Worm (Caenorhabditis elegans) whole organism, mixed stage, embryonic: Measurements from ENCODE around the gene C09B9.7.
"Not testable (repeated sequence)": the region's sequence is repeated elsewhere in the genome, so short reads cannot be mapped to it uniquely, and the experiment has no call there.

ENCODE experiments used
- M03D4.4 ChIP-seq: sonication (generic microtip); optimal IDR thresholded peaks from 2 replicates; lab custom pipeline; 2017; ENCODE audit warnings: mild to moderate bottlenecking, missing genetic modification characterization, missing compliant biosample characterization
- bed-3 ChIP-seq: fragments of 200-800 bp; sonication (Bioruptor generic); optimal IDR thresholded peaks from 3 replicates; lab custom pipeline; 2018; ENCODE audit warnings: mild to moderate bottlenecking, missing genetic modification characterization, moderate library complexity, missing compliant biosample characterization
- blmp-1 ChIP-seq: fragments of 150-350 bp; optimal IDR thresholded peaks from 2 replicates; lab custom pipeline; 2014; ENCODE audit warnings: missing biosample characterization, missing genetic modification characterization
- ceh-43 ChIP-seq: fragments of 200-800 bp; sonication (Bioruptor generic); optimal IDR thresholded peaks from 2 replicates; lab custom pipeline; 2018; ENCODE audit warnings: mild to moderate bottlenecking, missing genetic modification characterization, moderate library complexity, missing compliant biosample characterization
- ceh-83 ChIP-seq: fragments of 200-800 bp; sonication (Bioruptor generic); optimal IDR thresholded peaks from 2 replicates; lab custom pipeline; 2018; ENCODE audit warnings: mild to moderate bottlenecking, missing genetic modification characterization, missing compliant biosample characterization
- ces-1 ChIP-seq: fragments of 150-350 bp; optimal IDR thresholded peaks from 2 replicates; lab custom pipeline; 2014; ENCODE audit warnings: missing biosample characterization, missing genetic modification reagents, missing genetic modification characterization
- cnd-1 ChIP-seq: fragments of 200-800 bp; sonication (Bioruptor generic); optimal IDR thresholded peaks from 2 replicates; lab custom pipeline; 2018; ENCODE audit warnings: mild to moderate bottlenecking, missing genetic modification characterization, missing compliant biosample characterization
- elt-1 ChIP-seq: sonication (generic microtip); optimal IDR thresholded peaks from 2 replicates; lab custom pipeline; 2017; ENCODE audit warnings: missing genetic modification characterization, mild to moderate bottlenecking, missing compliant biosample characterization, antibody characterized with exemption, moderate library complexity, borderline replicate concordance; ENCODE audit not compliant: insufficient read depth
- elt-3 ChIP-seq: fragments of 150-350 bp; optimal IDR thresholded peaks from 2 replicates; lab custom pipeline; 2014; ENCODE audit warnings: missing biosample characterization, missing genetic modification characterization
- flh-1 ChIP-seq: fragments of 200-800 bp; sonication (Bioruptor generic); optimal IDR thresholded peaks from 2 replicates; lab custom pipeline; 2018; ENCODE audit warnings: mild to moderate bottlenecking, missing genetic modification characterization, moderate library complexity, missing compliant biosample characterization
- hlh-1 ChIP-seq: fragments of 150-350 bp; optimal IDR thresholded peaks from 2 replicates; lab custom pipeline; 2014; ENCODE audit warnings: missing biosample characterization, missing genetic modification reagents, missing genetic modification characterization
- lin-13 ChIP-seq: fragments of 150-350 bp; optimal IDR thresholded peaks from 2 replicates; lab custom pipeline; 2014; ENCODE audit warnings: missing biosample characterization, missing genetic modification characterization
- lin-32 ChIP-seq: fragments of 200-800 bp; sonication (Bioruptor generic); optimal IDR thresholded peaks from 2 replicates; lab custom pipeline; 2018; ENCODE audit warnings: mild to moderate bottlenecking, missing genetic modification characterization, missing compliant biosample characterization
- lsy-2 ChIP-seq: fragments of 150-350 bp; optimal IDR thresholded peaks from 2 replicates; lab custom pipeline; 2014; ENCODE audit warnings: missing biosample characterization, missing genetic modification characterization
- mep-1 ChIP-seq: fragments of 150-350 bp; optimal IDR thresholded peaks from 2 replicates; lab custom pipeline; 2017; ENCODE audit warnings: missing biosample characterization, missing genetic modification reagents, missing genetic modification characterization, inconsistent platforms
- mls-2 ChIP-seq: sonication (generic microtip); optimal IDR thresholded peaks from 2 replicates; lab custom pipeline; 2016; ENCODE audit warnings: mild to moderate bottlenecking, missing genetic modification characterization, moderate library complexity, missing compliant biosample characterization
- nhr-12 ChIP-seq: fragments of 150-350 bp; optimal IDR thresholded peaks from 2 replicates; lab custom pipeline; 2014; ENCODE audit warnings: missing biosample characterization, missing genetic modification characterization
- nhr-2 ChIP-seq: fragments of 150-350 bp; optimal IDR thresholded peaks from 2 replicates; lab custom pipeline; 2014; ENCODE audit warnings: missing biosample characterization, missing genetic modification characterization
- nhr-28 ChIP-seq: fragments of 150-350 bp; optimal IDR thresholded peaks from 2 replicates; lab custom pipeline; 2014; ENCODE audit warnings: missing biosample characterization, missing genetic modification characterization
- pha-4 ChIP-seq: fragments of 150-350 bp; optimal IDR thresholded peaks from 2 replicates; lab custom pipeline; 2018; ENCODE audit warnings: missing biosample characterization, missing genetic modification reagents, missing genetic modification characterization
- sem-2 ChIP-seq: fragments of 200-800 bp; sonication (Bioruptor generic); optimal IDR thresholded peaks from 2 replicates; lab custom pipeline; 2018; ENCODE audit warnings: mild to moderate bottlenecking, missing genetic modification characterization, missing compliant biosample characterization
- snpc-4 ChIP-seq: fragments of 150-350 bp; optimal IDR thresholded peaks from 2 replicates; lab custom pipeline; 2014; ENCODE audit warnings: missing biosample characterization, missing genetic modification characterization
- sptf-1 ChIP-seq: sonication (generic microtip); optimal IDR thresholded peaks from 2 replicates; lab custom pipeline; 2017; ENCODE audit warnings: mild to moderate bottlenecking, missing genetic modification characterization, moderate library complexity, missing compliant biosample characterization
- tbx-8 ChIP-seq: fragments of 200-800 bp; sonication (Bioruptor generic); optimal IDR thresholded peaks from 2 replicates; lab custom pipeline; 2018; ENCODE audit warnings: mild to moderate bottlenecking, missing genetic modification characterization, moderate library complexity, missing compliant biosample characterization
- unc-120 ChIP-seq: sonication (generic microtip); optimal IDR thresholded peaks from 2 replicates; lab custom pipeline; 2017; ENCODE audit warnings: missing genetic modification characterization, missing compliant biosample characterization; ENCODE audit not compliant: poor library complexity, severe bottlenecking
- unc-39 ChIP-seq: fragments of 150-350 bp; optimal IDR thresholded peaks from 2 replicates; lab custom pipeline; 2014; ENCODE audit warnings: missing biosample characterization, missing genetic modification characterization
- unc-62 ChIP-seq: fragments of 150-350 bp; optimal IDR thresholded peaks from 2 replicates; lab custom pipeline; 2014; ENCODE audit warnings: missing biosample characterization, missing genetic modification reagents, missing genetic modification characterization
- zip-8 ChIP-seq: fragments of 150-350 bp; optimal IDR thresholded peaks from 2 replicates; lab custom pipeline; 2014; ENCODE audit warnings: missing biosample characterization, missing genetic modification characterization
- ztf-11 ChIP-seq: fragments of 150-350 bp; optimal IDR thresholded peaks from 2 replicates; lab custom pipeline; 2014; ENCODE audit warnings: missing biosample characterization, missing genetic modification characterization

The C09B9.7 gene

ce11 chrIV:5028978-5029377, 31.9 kb downstream of the C09B9.7 start, which contains the start of the genes best-6 and C09B9.2:
Gene best-6, minus strand, starts transcription at chrIV:5029078.
Gene C09B9.2, plus strand, starts transcription at chrIV:5029291.
- no peak for TF ChIP-seq bed-3 (GFP tag; lab: Kevin White, UChicago)
- TF ChIP-seq mls-2 (tag; lab: Kevin White, UChicago): no peak
- no peak for TF ChIP-seq lin-13
- no peak for TF ChIP-seq unc-120
- no peak for TF ChIP-seq ces-1
- no peak for TF ChIP-seq pha-4 (tag; lab: Kevin White, UChicago)
- TF ChIP-seq, all 35 proteins: peak for 0

ce11 chrIV:5025646-5026045, 35.2 kb downstream of the C09B9.7 start, which contains the start of gene C09B9.85:
Gene C09B9.85, minus strand, starts transcription at chrIV:5025746.
- TF ChIP-seq sem-2 (GFP tag; lab: Kevin White, UChicago) (no peak), lin-13 (no peak), nhr-12 (tag; lab: Kevin White, UChicago) (no peak), M03D4.4 (tag; lab: Kevin White, UChicago) (no peak), zip-8 (tag; lab: Kevin White, UChicago) (no peak), ceh-43 (GFP tag; lab: Kevin White, UChicago) (no peak), lin-32 (GFP tag; lab: Kevin White, UChicago) (no peak), elt-1 (tag; lab: Kevin White, UChicago) (no peak), sptf-1 (no peak), ces-1 (no peak), ceh-83 (GFP tag; lab: Kevin White, UChicago) (no peak)

- TF ChIP-seq hlh-1: no peak
These were observed 40.4 kb downstream of the C09B9.7 start, which contains the start of gene T28H11.8 for ce11 chrIV:5020533-5020932. Gene T28H11.8, minus strand, starts transcription at chrIV:5020633.

- not testable (repeated sequence) for TF ChIP-seq flh-1 (GFP tag; lab: Kevin White, UChicago); mep-1 (tag; lab: Kevin White, UChicago); nhr-12 (tag; lab: Kevin White, UChicago)
These were observed 43.8 kb downstream of the C09B9.7 start, which contains the start of gene T28H11.7 for ce11 chrIV:5017075-5017474. Gene T28H11.7, minus strand, starts transcription at chrIV:5017175.

- not testable (repeated sequence) for TF ChIP-seq unc-39 (tag; lab: Kevin White, UChicago); ceh-83 (GFP tag; lab: Kevin White, UChicago); pha-4 (tag; lab: Kevin White, UChicago)
These were observed 44.4 kb downstream of the C09B9.7 start, which contains the start of gene ssq-4 for ce11 chrIV:5016461-5016860. Gene ssq-4, plus strand, starts transcription at chrIV:5016479.

- TF ChIP-seq nhr-28 (no peak), ceh-43 (GFP tag; lab: Kevin White, UChicago) (no peak), cnd-1 (tag; lab: Kevin White, UChicago) (no peak), mls-2 (tag; lab: Kevin White, UChicago) (no peak), ceh-83 (GFP tag; lab: Kevin White, UChicago) (no peak), hlh-1 (no peak), nhr-12 (tag; lab: Kevin White, UChicago) (no peak), unc-62 (GFP tag; lab: Kevin White, UChicago) (no peak), sptf-1 (no peak), unc-120 (no peak), mep-1 (tag; lab: Kevin White, UChicago) (no peak), M03D4.4 (tag; lab: Kevin White, UChicago) (no peak), elt-3 (tag; lab: Kevin White, UChicago) (no peak), snpc-4 (tag; lab: Kevin White, UChicago) (no peak), sem-2 (GFP tag; lab: Kevin White, UChicago) (no peak), bed-3 (GFP tag; lab: Kevin White, UChicago) (no peak)
These were observed 48.6 kb downstream of the C09B9.7 start, which contains the start of gene srm-1 for ce11 chrIV:5012241-5012640. Gene srm-1, plus strand, starts transcription at chrIV:5012541.

ce11 chrIV:5008378-5008777, 52.5 kb downstream of the C09B9.7 start, which contains the start of gene srm-2:
Gene srm-2, plus strand, starts transcription at chrIV:5008678.
- no peak for TF ChIP-seq lin-32 (GFP tag; lab: Kevin White, UChicago)
- TF ChIP-seq sptf-1: no peak
- no peak for TF ChIP-seq cnd-1 (tag; lab: Kevin White, UChicago)
- no peak for TF ChIP-seq zip-8 (tag; lab: Kevin White, UChicago)
- no peak for TF ChIP-seq nhr-2
- no peak for TF ChIP-seq elt-3 (tag; lab: Kevin White, UChicago)
- TF ChIP-seq flh-1 (GFP tag; lab: Kevin White, UChicago): no peak
- TF ChIP-seq mep-1 (tag; lab: Kevin White, UChicago): no peak
- no peak for TF ChIP-seq pha-4 (tag; lab: Kevin White, UChicago)
- TF ChIP-seq blmp-1 (tag; lab: Kevin White, UChicago): no peak
- TF ChIP-seq unc-120: no peak
- TF ChIP-seq lsy-2 (tag; lab: Kevin White, UChicago): no peak
- TF ChIP-seq lin-13: no peak
- TF ChIP-seq tbx-8 (GFP tag; lab: Kevin White, UChicago): no peak
- TF ChIP-seq nhr-12 (tag; lab: Kevin White, UChicago): no peak
- no peak for TF ChIP-seq ztf-11 (tag; lab: Kevin White, UChicago)
